Worm (Caenorhabditis elegans) whole organism, L1 larva: ENCODE results near the gene ipmk-1.

ENCODE experiments used
- C04F5.9 ChIP-seq: sonication (generic microtip); optimal IDR thresholded peaks from 2 replicates; lab custom pipeline; 2016; ENCODE audit warnings: missing genetic modification characterization, missing compliant biosample characterization
- C34B4.2 ChIP-seq: sonication (generic microtip); optimal IDR thresholded peaks from 2 replicates; lab custom pipeline; 2017; ENCODE audit warnings: mild to moderate bottlenecking, missing genetic modification characterization, missing compliant biosample characterization
- F16B12.6 ChIP-seq: fragments of 150-350 bp; optimal IDR thresholded peaks from 2 replicates; lab custom pipeline; 2014; ENCODE audit warnings: missing biosample characterization, missing genetic modification characterization
- Y116A8C.19 ChIP-seq: sonication (generic microtip); optimal IDR thresholded peaks from 2 replicates; lab custom pipeline; 2016; ENCODE audit warnings: missing compliant biosample characterization, missing genetic modification characterization, borderline replicate concordance
- blmp-1 ChIP-seq: fragments of 150-350 bp; optimal IDR thresholded peaks from 2 replicates; lab custom pipeline; 2014; ENCODE audit warnings: missing biosample characterization, missing genetic modification characterization
- ceh-82 ChIP-seq, 3 experiments: fragments of 150-350 bp in 1 of 3; sonication (generic microtip) in 2 of 3; optimal IDR thresholded peaks; 2 replicates each; lab custom pipeline; 2014 to 2017; ENCODE audit warnings: missing biosample characterization in 3 of 3, missing genetic modification characterization in 3 of 3
- ceh-90 ChIP-seq: sonication (generic microtip); optimal IDR thresholded peaks from 2 replicates; lab custom pipeline; 2016; ENCODE audit warnings: missing genetic modification characterization, missing compliant biosample characterization
- ces-1 ChIP-seq: fragments of 150-350 bp; optimal IDR thresholded peaks from 2 replicates; lab custom pipeline; 2014; ENCODE audit warnings: missing biosample characterization, missing genetic modification reagents, missing genetic modification characterization
- dsc-1 ChIP-seq: sonication (generic microtip); optimal IDR thresholded peaks from 2 replicates; lab custom pipeline; 2016; ENCODE audit warnings: mild to moderate bottlenecking, missing genetic modification characterization, missing compliant biosample characterization
- efl-1 ChIP-seq, 4 experiments: fragments of 150-350 bp; optimal IDR thresholded peaks in 3 of 4; peaks in 1 of 4; 1 replicate in 1 of 4; 2 replicates in 3 of 4; lab custom pipeline; 2014; ENCODE audit warnings: missing biosample characterization in 2 of 4, missing genetic modification characterization in 2 of 4, missing genetic modification reagents in 2 of 4
- egl-13 ChIP-seq: sonication (generic microtip); optimal IDR thresholded peaks from 2 replicates; lab custom pipeline; 2016; ENCODE audit warnings: missing genotype, missing genetic modification reagents, missing genetic modification characterization, missing compliant biosample characterization
- fkh-8 ChIP-seq: sonication (generic microtip); optimal IDR thresholded peaks from 2 replicates; lab custom pipeline; 2016; ENCODE audit warnings: mild to moderate bottlenecking, missing genetic modification characterization, missing compliant biosample characterization
- fos-1 ChIP-seq: fragments of 150-350 bp; optimal IDR thresholded peaks from 2 replicates; lab custom pipeline; 2014; ENCODE audit warnings: missing biosample characterization, missing genetic modification characterization
- grh-1 ChIP-seq: fragments of 200-800 bp; sonication (Bioruptor generic); IDR thresholded peaks from 2 replicates; pipeline ENCODE4 v1.3.6; 2022; ENCODE audit warnings: missing genetic modification reagents, missing genetic modification characterization, missing compliant biosample characterization
- hlh-17 ChIP-seq: fragments of 200-800 bp; sonication (Bioruptor generic); optimal IDR thresholded peaks from 2 replicates; lab custom pipeline; 2018; ENCODE audit warnings: missing genetic modification characterization, mild to moderate bottlenecking, missing compliant biosample characterization, moderate library complexity, borderline replicate concordance
- irx-1 ChIP-seq: sonication (generic microtip); optimal IDR thresholded peaks from 2 replicates; lab custom pipeline; 2016; ENCODE audit warnings: missing genetic modification characterization, missing compliant biosample characterization
- jun-1 ChIP-seq: fragments of 150-350 bp; optimal IDR thresholded peaks from 2 replicates; lab custom pipeline; 2014; ENCODE audit warnings: missing biosample characterization, missing genetic modification reagents, missing genetic modification characterization
- lin-13 ChIP-seq: fragments of 150-350 bp; optimal IDR thresholded peaks from 2 replicates; lab custom pipeline; 2014; ENCODE audit warnings: missing biosample characterization, missing genetic modification reagents, missing genetic modification characterization
- lin-14 ChIP-seq: fragments of 200-800 bp; sonication (Bioruptor generic); optimal IDR thresholded peaks from 2 replicates; lab custom pipeline; 2018; ENCODE audit warnings: mild to moderate bottlenecking, missing genetic modification characterization, moderate library complexity, missing compliant biosample characterization
- lin-35 ChIP-seq, 2 experiments: fragments of 150-350 bp; optimal IDR thresholded peaks; 2 replicates each; lab custom pipeline; 2014; ENCODE audit warnings: missing biosample characterization in 2 of 2, missing genetic modification characterization in 2 of 2, missing genetic modification reagents in 2 of 2
- lin-39 ChIP-seq: fragments of 150-350 bp; optimal IDR thresholded peaks from 2 replicates; lab custom pipeline; 2014; ENCODE audit warnings: missing biosample characterization, missing genetic modification reagents, missing genetic modification characterization
- lsy-2 ChIP-seq, 2 experiments: fragments of 150-350 bp; optimal IDR thresholded peaks; 2 replicates each; lab custom pipeline; 2014; ENCODE audit warnings: missing biosample characterization in 2 of 2, missing genetic modification characterization in 2 of 2
- mef-2 ChIP-seq: fragments of 150-350 bp; optimal IDR thresholded peaks from 2 replicates; lab custom pipeline; 2014; ENCODE audit warnings: missing biosample characterization, missing genetic modification characterization
- mep-1 ChIP-seq: fragments of 150-350 bp; optimal IDR thresholded peaks from 2 replicates; lab custom pipeline; 2014; ENCODE audit warnings: missing biosample characterization, missing genetic modification characterization
- nhr-71 ChIP-seq: sonication (generic microtip); optimal IDR thresholded peaks from 2 replicates; lab custom pipeline; 2016; ENCODE audit warnings: mild to moderate bottlenecking, missing genetic modification characterization, moderate library complexity, missing compliant biosample characterization
- nhr-85 ChIP-seq: sonication (generic microtip); peaks from one replicate; lab custom pipeline; 2016; ENCODE audit warnings: missing genetic modification characterization, inconsistent platforms, missing compliant biosample characterization
- skn-1 ChIP-seq: fragments of 150-350 bp; optimal IDR thresholded peaks from 2 replicates; lab custom pipeline; 2014; ENCODE audit warnings: missing biosample characterization, missing genetic modification characterization
- snu-23 ChIP-seq: sonication (generic microtip); optimal IDR thresholded peaks from 2 replicates; lab custom pipeline; 2016; ENCODE audit warnings: missing genetic modification characterization, missing compliant biosample characterization
- sox-4 ChIP-seq: sonication (generic microtip); optimal IDR thresholded peaks from 2 replicates; lab custom pipeline; 2016; ENCODE audit warnings: missing genetic modification characterization, missing compliant biosample characterization
- tbx-2 ChIP-seq: sonication (generic microtip); optimal IDR thresholded peaks from 2 replicates; lab custom pipeline; 2016; ENCODE audit warnings: missing genetic modification characterization, missing compliant biosample characterization
- tlp-1 ChIP-seq: fragments of 150-350 bp; optimal IDR thresholded peaks from 2 replicates; lab custom pipeline; 2014; ENCODE audit warnings: missing biosample characterization, missing genetic modification characterization
- unc-130 ChIP-seq: fragments of 150-350 bp; optimal IDR thresholded peaks from 2 replicates; lab custom pipeline; 2017; ENCODE audit warnings: missing biosample characterization, missing genetic modification characterization, inconsistent platforms
- zip-4 ChIP-seq: fragments of 200-800 bp; sonication (Bioruptor generic); optimal IDR thresholded peaks from 2 replicates; lab custom pipeline; 2018; ENCODE audit warnings: mild to moderate bottlenecking, missing genetic modification characterization, moderate library complexity, missing compliant biosample characterization

ipmk-1 gene

DNA sequence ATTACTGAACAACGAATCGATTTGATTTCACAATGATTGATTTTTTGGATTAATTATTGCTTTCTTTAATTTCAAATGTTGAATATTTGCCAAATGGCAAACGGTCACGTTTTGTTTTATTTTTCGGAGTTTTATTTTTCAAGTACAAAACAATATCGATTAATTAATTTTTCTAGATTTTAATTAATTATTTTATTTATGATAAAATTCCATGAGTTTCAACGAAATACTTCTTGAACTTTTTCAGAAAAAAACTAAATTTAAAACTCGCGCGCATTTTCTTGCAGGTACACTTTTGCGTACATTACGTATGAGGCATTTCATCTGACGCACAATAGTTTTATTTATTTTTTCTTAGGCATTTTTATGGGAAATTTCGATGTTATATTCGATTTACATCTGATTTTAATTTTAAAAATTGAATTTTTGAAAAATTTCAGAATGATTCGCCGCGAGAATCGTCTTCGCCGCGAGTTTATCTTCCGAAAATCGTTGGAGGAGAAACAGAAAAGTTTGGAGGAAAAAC is 11.1 kb downstream of the ipmk-1 start, which contains the start of the genes ZK795.2 and ZK795.3 (continued):
- no peak for TF ChIP-seq hlh-17 (GFP tag; lab: Kevin White, UChicago)
- no peak for TF ChIP-seq ces-1 (GFP tag; lab: Kevin White, UChicago)
- TF ChIP-seq sox-4 (tag; lab: Kevin White, UChicago): no peak
- peak; percentile 47 for TF ChIP-seq ceh-90 (tag; lab: Kevin White, UChicago)
- peak; percentile 56 for TF ChIP-seq irx-1 (tag; lab: Kevin White, UChicago)
- no peak for TF ChIP-seq Y116A8C.19
- peak; percentile 99 for TF ChIP-seq lin-35 (GFP tag; optimal IDR thresholded peaks at IDR 0.05; lab: Kevin White, UChicago)
- no peak for TF ChIP-seq fkh-8 (tag; lab: Kevin White, UChicago)
- peak; percentile 86 to 87 for TF ChIP-seq lsy-2 (tag; optimal IDR thresholded peaks at IDR 0.05; lab: Kevin White, UChicago)
- TF ChIP-seq ceh-82 (tag; optimal IDR thresholded peaks at IDR 0.05; lab: Kevin White, UChicago): peak; percentile 64 to 74 (median 74)
- peak; percentile 84 for TF ChIP-seq nhr-85
- TF ChIP-seq egl-13 (tag; lab: Kevin White, UChicago): peak; percentile 10
- TF ChIP-seq fos-1 (tag; lab: Kevin White, UChicago): peak; percentile 48
- no peak for TF ChIP-seq C04F5.9 (tag; lab: Kevin White, UChicago)
- TF ChIP-seq efl-1 (optimal IDR thresholded peaks at IDR 0.05; lab: Kevin White, UChicago): peak; percentile 98 to 100
- TF ChIP-seq efl-1 (GFP tag; optimal IDR thresholded peaks at IDR 0.05 in 1 of 2; lab: Kevin White, UChicago): peak; percentile 99 to 100
- peak; percentile 44 for TF ChIP-seq jun-1 (tag; lab: Kevin White, UChicago)
- TF ChIP-seq blmp-1 (tag; lab: Kevin White, UChicago): peak; percentile 58
- peak; percentile 78 for TF ChIP-seq lin-39 (tag; lab: Kevin White, UChicago)

DNA sequence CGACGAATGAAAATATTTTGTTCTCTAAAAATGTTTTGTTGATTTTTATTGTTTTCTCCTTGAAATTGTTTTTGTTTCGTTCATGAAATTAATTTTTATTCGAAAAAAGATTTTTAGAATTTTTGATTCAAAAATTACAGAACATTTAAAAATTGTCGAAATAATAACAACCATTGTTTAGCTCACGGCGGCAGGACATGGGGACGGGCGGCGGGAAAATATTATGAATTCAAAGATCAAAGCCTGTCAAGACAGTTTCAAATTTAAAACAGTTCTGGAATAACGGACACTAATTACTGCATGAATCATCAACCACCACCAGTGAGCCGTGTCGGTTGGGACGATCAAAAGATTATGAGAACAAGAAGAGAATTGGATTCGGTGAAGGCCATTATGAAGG is 12.6 kb downstream of the ipmk-1 start, which contains the start of gene snb-7:
Gene snb-7 (plus strand): TSS at position 301 of the 400 bp plus-strand sequence.
- TF ChIP-seq zip-4 (GFP tag; lab: Kevin White, UChicago) (no peak), F16B12.6 (tag; lab: Kevin White, UChicago) (no peak), egl-13 (tag; lab: Kevin White, UChicago) (no peak), C04F5.9 (tag; lab: Kevin White, UChicago) (no peak), tlp-1 (tag; lab: Kevin White, UChicago) (no peak), lin-13 (GFP tag; lab: Kevin White, UChicago) (no peak), C34B4.2 (no peak), tbx-2 (tag; lab: Kevin White, UChicago) (no peak), grh-1 (GFP tag; lab: Robert Waterston, UW) (no peak), mef-2 (tag; lab: Kevin White, UChicago) (no peak), mep-1 (no peak), efl-1 (optimal IDR thresholded peaks at IDR 0.05; lab: Kevin White, UChicago) (no peak), efl-1 (GFP tag; optimal IDR thresholded peaks at IDR 0.05 in 1 of 2; lab: Kevin White, UChicago) (no peak), skn-1 (no peak)

DNA sequence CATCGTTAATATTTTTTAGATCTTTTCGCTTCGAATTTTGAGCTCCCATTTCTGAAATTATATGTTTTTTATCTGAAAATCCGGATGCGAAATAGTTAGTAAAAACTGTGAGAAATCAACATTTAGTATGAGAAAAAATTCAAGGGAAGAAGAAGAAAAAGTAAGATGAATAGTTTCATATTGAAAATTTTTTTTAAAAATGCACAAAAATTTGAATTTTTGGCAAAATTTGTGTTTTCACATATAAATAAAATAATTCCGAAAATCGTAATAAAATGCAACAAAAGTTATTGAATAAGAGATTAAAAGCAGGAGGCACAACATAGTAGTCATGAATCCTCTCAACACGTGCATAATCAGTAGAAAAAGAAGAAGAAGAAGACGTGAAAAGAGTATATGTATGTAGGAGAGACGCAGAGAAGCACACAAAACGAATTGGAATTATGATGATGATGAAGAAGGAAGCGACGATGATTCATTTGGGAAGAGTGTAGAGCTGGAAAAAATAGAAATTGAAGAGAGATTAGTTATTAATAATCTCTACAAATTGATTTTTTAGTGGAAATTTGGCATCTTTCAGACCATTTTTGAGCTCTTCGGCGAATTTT is 18.1 kb downstream of the ipmk-1 start, which contains the start of gene eak-7:
Gene eak-7 (minus strand): TSS at position 51 of the 608 bp plus-strand sequence.
- TF ChIP-seq fkh-8 (tag; lab: Kevin White, UChicago): peak; percentile 55
- TF ChIP-seq fos-1 (tag; lab: Kevin White, UChicago): peak; percentile 46
- TF ChIP-seq efl-1 (optimal IDR thresholded peaks at IDR 0.05; lab: Kevin White, UChicago): peak in 1 of 2 experiments; percentile 0
- TF ChIP-seq efl-1 (GFP tag; optimal IDR thresholded peaks at IDR 0.05 in 1 of 2; lab: Kevin White, UChicago): peak in 1 of 2 experiments; percentile 68
- peak; percentile 27 for TF ChIP-seq lin-14 (GFP tag; lab: Kevin White, UChicago)
- peak; percentile 86 for TF ChIP-seq dsc-1 (tag; lab: Kevin White, UChicago)
- TF ChIP-seq unc-130 (tag; lab: Kevin White, UChicago): no peak
- TF ChIP-seq nhr-71 (tag; lab: Kevin White, UChicago): no peak
- TF ChIP-seq snu-23 (GFP tag; lab: Kevin White, UChicago): peak; percentile 27
